Fruit fly (Drosophila melanogaster): Measurements from ENCODE around the gene jumu.
A peak's percentile ranks its signal among the peaks of the same experiment; 100 is the strongest.

Gene jumu

DNA sequence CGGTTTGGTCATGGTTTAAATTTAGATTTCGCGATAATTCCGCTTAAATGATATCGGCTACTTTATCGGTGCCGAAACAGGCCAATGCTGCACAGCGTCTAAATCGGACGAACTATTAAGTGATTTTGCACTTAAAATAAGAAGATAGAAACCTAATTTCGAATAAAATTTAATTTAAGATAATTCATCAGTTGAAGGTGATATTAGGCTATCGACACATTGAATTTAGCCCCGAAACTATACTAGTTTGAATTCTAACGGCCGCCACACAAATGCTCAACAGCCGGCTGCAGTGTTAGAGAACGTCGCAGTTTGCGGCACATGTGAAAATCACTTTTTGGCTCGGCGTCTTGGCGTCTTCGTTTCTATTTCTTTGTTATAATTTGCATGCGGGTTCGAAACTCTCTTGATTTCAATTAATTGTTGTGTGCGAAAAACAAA, 17.1 kb upstream of the jumu start, which contains the start of gene sle (continued):
- TF ChIP-seq nmo (GFP tag; optimal IDR thresholded peaks at IDR 0.05) (peak; percentile 61), CG18011 (GFP tag; optimal IDR thresholded peaks at IDR 0.05) (peak; percentile 54), pita (GFP tag; optimal IDR thresholded peaks at IDR 0.05) (no peak), dpn (GFP tag; optimal IDR thresholded peaks at IDR 0.05) (peak; percentile 59 to 73), Xbp1 (GFP tag; optimal IDR thresholded peaks at IDR 0.05) (peak; percentile 57), CG18619 (GFP tag; optimal IDR thresholded peaks at IDR 0.05) (peak; percentile 39), BEAF-32 (GFP tag; optimal IDR thresholded peaks at IDR 0.05) (peak; percentile 61), CoRest (tag; optimal IDR thresholded peaks at IDR 0.05) (peak; percentile 80), CG10267 (tag; optimal IDR thresholded peaks at IDR 0.05) (peak; percentile 99), wor (GFP tag; IDR thresholded peaks at IDR 0.05) (no peak), fu2 (GFP tag; optimal IDR thresholded peaks at IDR 0.05) (peak; percentile 40), CG6813 (GFP tag; optimal IDR thresholded peaks at IDR 0.05) (no peak), CG9817 (tag; optimal IDR thresholded peaks at IDR 0.05) (peak; percentile 32), wek (GFP tag; optimal IDR thresholded peaks at IDR 0.05) (no peak), CG8281 (tag; optimal IDR thresholded peaks at IDR 0.05) (no peak), vfl (GFP tag; optimal IDR thresholded peaks at IDR 0.05) (peak; percentile 32), schlank (tag; optimal IDR thresholded peaks at IDR 0.05) (no peak), CG11093 (GFP tag; IDR thresholded peaks at IDR 0.05) (no peak), Opbp (GFP tag; IDR thresholded peaks at IDR 0.05; ENCODE audit: partially characterized antibody) (peak; percentile 49; the same call in 2 of the 3 replicates), NFAT (GFP tag; IDR thresholded peaks at IDR 0.05) (no peak; the same call in 1 of the 2 replicates), Elba2 (GFP tag; optimal IDR thresholded peaks at IDR 0.05) (peak; percentile 14), E2f2 (GFP tag; IDR thresholded peaks at IDR 0.05) (peak; percentile 86), CG6854 (GFP tag; optimal IDR thresholded peaks at IDR 0.05) (no peak), Nf-YA (GFP tag; IDR thresholded peaks at IDR 0.05) (no peak), CG14667 (GFP tag; IDR thresholded peaks at IDR 0.05) (no peak), CG3163 (GFP tag; optimal IDR thresholded peaks at IDR 0.05) (peak; percentile 39), bowl (GFP tag; IDR thresholded peaks at IDR 0.05) (peak; percentile 37; the same call in 1 of the 2 replicates), Doc2 (GFP tag; IDR thresholded peaks at IDR 0.05) (no peak), CG8388 (GFP tag; optimal IDR thresholded peaks at IDR 0.05) (peak; percentile 19), CG5245 (GFP tag; optimal IDR thresholded peaks at IDR 0.05) (peak; percentile 30), CG10209 (GFP tag; optimal IDR thresholded peaks at IDR 0.05) (no peak), mam (GFP tag; optimal IDR thresholded peaks at IDR 0.05) (peak; percentile 66), sob (GFP tag; IDR thresholded peaks at IDR 0.05) (peak; percentile 61), CG12236 (GFP tag; optimal IDR thresholded peaks at IDR 0.05) (peak; percentile 24), Lhr (GFP tag; optimal IDR thresholded peaks at IDR 0.05) (peak; percentile 48), zfh2 (GFP tag; optimal IDR thresholded peaks at IDR 0.05) (peak; percentile 57), CG3838 (GFP tag; optimal IDR thresholded peaks at IDR 0.05) (no peak), CG30020 (tag; optimal IDR thresholded peaks at IDR 0.05) (peak; percentile 21), vvl (GFP tag; IDR thresholded peaks at IDR 0.05) (peak; percentile 31; the same call in 1 of the 2 replicates), CG12659 (GFP tag; optimal IDR thresholded peaks at IDR 0.05) (peak; percentile 65), D19A (tag; optimal IDR thresholded peaks at IDR 0.05) (no peak), kni (GFP tag; optimal IDR thresholded peaks at IDR 0.05) (no peak), Rx (GFP tag; IDR thresholded peaks at IDR 0.05) (no peak), ssp (GFP tag; IDR thresholded peaks at IDR 0.05) (no peak), CG42726 (GFP tag; IDR thresholded peaks at IDR 0.05; ENCODE audit: partially characterized antibody) (no peak), pros (GFP tag; optimal IDR thresholded peaks at IDR 0.05) (peak; percentile 8), CG8478 (optimal IDR thresholded peaks at IDR 0.05) (no peak), CG11456 (GFP tag; IDR thresholded peaks at IDR 0.05) (no peak), caup (GFP tag; optimal IDR thresholded peaks at IDR 0.05; ENCODE audit: severe bottlenecking) (no peak), CG1603 (tag; optimal IDR thresholded peaks at IDR 0.05) (no peak), CG8765 (GFP tag; IDR thresholded peaks at IDR 0.05) (no peak)
